Fruit fly (Drosophila melanogaster) whole organism, embryonic: Measurements from ENCODE around the gene CG3529.

Experiments used
- CG10267 ChIP-seq: fragments of 200-800 bp; sonication (Bioruptor generic); optimal IDR thresholded peaks from 2 replicates; lab custom pipeline; 2018; ENCODE audit warnings: missing biosample characterization, mild to moderate bottlenecking, missing genetic modification characterization, moderate library complexity
- CG10274 ChIP-seq: fragments of 200-800 bp; sonication (Bioruptor generic); optimal IDR thresholded peaks from 3 replicates; lab custom pipeline; 2017; ENCODE audit warnings: missing biosample characterization, mild to moderate bottlenecking, missing genetic modification characterization
- CG11696 ChIP-seq: fragments of 200-800 bp; sonication (Bioruptor generic); IDR thresholded peaks from 2 replicates; pipeline ENCODE4 v1.3.6; 2022; ENCODE audit warnings: missing biosample characterization, missing genetic modification characterization
- CG12236 ChIP-seq: fragments of 200-800 bp; sonication (Bioruptor generic); optimal IDR thresholded peaks from 2 replicates; lab custom pipeline; 2016; ENCODE audit warnings: missing biosample characterization, missing genetic modification characterization
- CG12942 ChIP-seq: fragments of 200-800 bp; sonication (Bioruptor generic); optimal IDR thresholded peaks from 3 replicates; lab custom pipeline; 2016; ENCODE audit warnings: missing biosample characterization, missing genetic modification characterization
- CG13424 ChIP-seq: fragments of 200-800 bp; sonication (Bioruptor generic); optimal IDR thresholded peaks from 2 replicates; lab custom pipeline; 2019; ENCODE audit warnings: missing biosample characterization, mild to moderate bottlenecking, missing genetic modification characterization, moderate library complexity
- CG13775 ChIP-seq: fragments of 200-800 bp; sonication (Bioruptor generic); optimal IDR thresholded peaks from 3 replicates; lab custom pipeline; 2017; ENCODE audit warnings: missing biosample characterization, mild to moderate bottlenecking, missing genetic modification characterization
- CG15479 ChIP-seq: fragments of 200-800 bp; sonication (Bioruptor generic); optimal IDR thresholded peaks from 3 replicates; lab custom pipeline; 2019; ENCODE audit warnings: missing biosample characterization, mild to moderate bottlenecking, missing genetic modification characterization, moderate library complexity
- CG16863 ChIP-seq: fragments of 200-800 bp; sonication (Bioruptor generic); optimal IDR thresholded peaks from 3 replicates; lab custom pipeline; 2016; ENCODE audit warnings: missing biosample characterization, missing genetic modification characterization
- CG17612 ChIP-seq: fragments of 200-800 bp; sonication (Bioruptor generic); IDR thresholded peaks from 2 replicates; pipeline ENCODE4 v1.3.6; 2022; ENCODE audit warnings: missing biosample characterization, missing genetic modification characterization
- CG18262 ChIP-seq: fragments of 200-800 bp; optimal IDR thresholded peaks from 3 replicates; lab custom pipeline; 2019; ENCODE audit warnings: missing biosample characterization, mild to moderate bottlenecking, missing genetic modification characterization, moderate library complexity
- CG2678 ChIP-seq: fragments of 200-800 bp; sonication (Bioruptor generic); optimal IDR thresholded peaks from 3 replicates; lab custom pipeline; 2019; ENCODE audit warnings: missing biosample characterization, mild to moderate bottlenecking, missing genetic modification characterization, moderate library complexity
- CG2712 ChIP-seq: fragments of 200-800 bp; optimal IDR thresholded peaks from 3 replicates; lab custom pipeline; 2019; ENCODE audit warnings: missing biosample characterization, mild to moderate bottlenecking, missing genetic modification characterization, moderate library complexity
- CG3847 ChIP-seq: fragments of 200-800 bp; sonication (Bioruptor generic); IDR thresholded peaks from 2 replicates; pipeline ENCODE4 v1.3.6; 2022; ENCODE audit warnings: missing biosample characterization, missing genetic modification characterization
- CG4282 ChIP-seq: fragments of 200-800 bp; sonication (Bioruptor generic); optimal IDR thresholded peaks from 2 replicates; lab custom pipeline; 2016; ENCODE audit warnings: missing biosample characterization, missing genetic modification characterization
- CG4424 ChIP-seq: fragments of 200-800 bp; sonication (Bioruptor generic); optimal IDR thresholded peaks from 3 replicates; lab custom pipeline; 2016; ENCODE audit warnings: missing biosample characterization, missing genetic modification characterization
- CG5245 ChIP-seq: fragments of 200-800 bp; sonication (Bioruptor generic); optimal IDR thresholded peaks from 3 replicates; lab custom pipeline; 2016; ENCODE audit warnings: missing biosample characterization, missing genetic modification characterization
- CG6654 ChIP-seq: fragments of 200-800 bp; sonication (Bioruptor generic); optimal IDR thresholded peaks from 2 replicates; lab custom pipeline; 2017; ENCODE audit warnings: missing biosample characterization, mild to moderate bottlenecking, missing genetic modification characterization
- CG6854 ChIP-seq: fragments of 200-800 bp; sonication (Bioruptor generic); optimal IDR thresholded peaks from 3 replicates; lab custom pipeline; 2017; ENCODE audit warnings: missing biosample characterization, mild to moderate bottlenecking, missing genetic modification characterization
- CG8281 ChIP-seq: fragments of 200-800 bp; sonication (Bioruptor generic); optimal IDR thresholded peaks from 2 replicates; lab custom pipeline; 2018; ENCODE audit warnings: missing biosample characterization, mild to moderate bottlenecking, missing genetic modification characterization, moderate library complexity
- CG8924 ChIP-seq: fragments of 200-800 bp; optimal IDR thresholded peaks from 3 replicates; lab custom pipeline; 2019; ENCODE audit warnings: missing biosample characterization, mild to moderate bottlenecking, missing genetic modification characterization, moderate library complexity
- CG9727 ChIP-seq: fragments of 200-800 bp; sonication (Bioruptor generic); optimal IDR thresholded peaks from 3 replicates; lab custom pipeline; 2017; ENCODE audit warnings: missing biosample characterization, mild to moderate bottlenecking, missing genetic modification characterization
- HHEX ChIP-seq: fragments of 200-800 bp; sonication (Bioruptor generic); optimal IDR thresholded peaks from 3 replicates; lab custom pipeline; 2017; ENCODE audit warnings: missing biosample characterization, mild to moderate bottlenecking, missing genetic modification characterization, missing genetic modification reagents
- Mes4 ChIP-seq: fragments of 200-800 bp; sonication (Bioruptor generic); optimal IDR thresholded peaks from 2 replicates; lab custom pipeline; 2016; ENCODE audit warnings: missing biosample characterization, missing genetic modification characterization
- Mrtf ChIP-seq: fragments of 200-800 bp; sonication (Bioruptor generic); IDR thresholded peaks from 3 replicates; pipeline ENCODE4 v1.3.6; 2022; ENCODE audit warnings: missing biosample characterization, missing genetic modification characterization
- Myb ChIP-seq: fragments of 200-800 bp; sonication (Bioruptor generic); optimal IDR thresholded peaks from 2 replicates; lab custom pipeline; 2016; ENCODE audit warnings: missing biosample characterization, missing genetic modification characterization
- Optix ChIP-seq: fragments of 200-800 bp; sonication (Bioruptor generic); IDR thresholded peaks from 3 replicates; pipeline ENCODE4 v1.3.6; 2022; ENCODE audit warnings: missing biosample characterization, missing genetic modification characterization
- Ptx1 ChIP-seq: fragments of 200-800 bp; sonication (Bioruptor generic); IDR thresholded peaks from 2 replicates; pipeline ENCODE4 v1.3.6; 2022; ENCODE audit warnings: missing biosample characterization, missing genetic modification characterization
- Side ChIP-seq: fragments of 200-800 bp; sonication (Bioruptor generic); optimal IDR thresholded peaks from 2 replicates; lab custom pipeline; 2016; ENCODE audit warnings: missing biosample characterization, missing genetic modification characterization
- Usf ChIP-seq: fragments of 200-800 bp; sonication (Bioruptor generic); optimal IDR thresholded peaks from 2 replicates; lab custom pipeline; 2017; ENCODE audit warnings: missing genotype, missing biosample characterization, missing genetic modification characterization
- abd-A ChIP-seq: fragments of 200-800 bp; sonication (Bioruptor generic); optimal IDR thresholded peaks from 3 replicates; lab custom pipeline; 2019; ENCODE audit warnings: missing biosample characterization, mild to moderate bottlenecking, missing genetic modification characterization, moderate library complexity
- ac ChIP-seq: fragments of 200-800 bp; sonication (Bioruptor generic); optimal IDR thresholded peaks from 3 replicates; lab custom pipeline; 2017; ENCODE audit warnings: missing biosample characterization, mild to moderate bottlenecking, missing genetic modification characterization
- chm ChIP-seq: fragments of 200-800 bp; sonication (Bioruptor generic); IDR thresholded peaks from 2 replicates; pipeline ENCODE4 v1.3.6; 2022; ENCODE audit warnings: missing biosample characterization, missing genetic modification characterization
- crc ChIP-seq: fragments of 200-800 bp; sonication (Bioruptor generic); optimal IDR thresholded peaks from 2 replicates; lab custom pipeline; 2016; ENCODE audit warnings: missing biosample characterization, missing genetic modification characterization
- cwo ChIP-seq: fragments of 200-800 bp; sonication (Bioruptor generic); optimal IDR thresholded peaks from 3 replicates; lab custom pipeline; 2017; ENCODE audit warnings: missing biosample characterization, missing genetic modification characterization, mild to moderate bottlenecking, moderate library complexity, missing genetic modification reagents
- dimm ChIP-seq: fragments of 200-800 bp; sonication (Bioruptor generic); IDR thresholded peaks from 2 replicates; pipeline ENCODE4 v1.3.6; 2022; ENCODE audit warnings: missing biosample characterization, missing genetic modification characterization
- disco-r ChIP-seq: fragments of 200-800 bp; sonication (Bioruptor generic); optimal IDR thresholded peaks from 2 replicates; lab custom pipeline; 2016; ENCODE audit warnings: missing biosample characterization, missing genetic modification characterization
- dmrt99B ChIP-seq: fragments of 200-800 bp; sonication (Bioruptor generic); optimal IDR thresholded peaks from 2 replicates; lab custom pipeline; 2018; ENCODE audit warnings: missing biosample characterization, mild to moderate bottlenecking, missing genetic modification characterization, moderate library complexity
- exex ChIP-seq: fragments of 200-800 bp; sonication (Bioruptor generic); optimal IDR thresholded peaks from 4 replicates; lab custom pipeline; 2018; ENCODE audit warnings: missing biosample characterization, mild to moderate bottlenecking, missing genetic modification characterization, moderate library complexity
- fd96Cb ChIP-seq: fragments of 200-800 bp; sonication (Bioruptor generic); optimal IDR thresholded peaks from 2 replicates; lab custom pipeline; 2018; ENCODE audit warnings: missing biosample characterization, mild to moderate bottlenecking, missing genetic modification characterization, moderate library complexity
- gcm ChIP-seq: fragments of 200-800 bp; sonication (Bioruptor generic); optimal IDR thresholded peaks from 2 replicates; lab custom pipeline; 2019; ENCODE audit warnings: missing biosample characterization, mild to moderate bottlenecking, missing genetic modification characterization, moderate library complexity
- grau ChIP-seq: fragments of 200-800 bp; optimal IDR thresholded peaks from 3 replicates; lab custom pipeline; 2019; ENCODE audit warnings: missing biosample characterization, mild to moderate bottlenecking, missing genetic modification characterization, moderate library complexity
- jing ChIP-seq: fragments of 200-800 bp; sonication (Bioruptor generic); optimal IDR thresholded peaks from 2 replicates; lab custom pipeline; 2018; ENCODE audit warnings: missing biosample characterization, mild to moderate bottlenecking, missing genetic modification characterization
- org-1 ChIP-seq: fragments of 200-800 bp; sonication (Bioruptor generic); optimal IDR thresholded peaks from 2 replicates; lab custom pipeline; 2017; ENCODE audit warnings: missing biosample characterization, missing genetic modification characterization
- psq ChIP-seq: fragments of 200-800 bp; sonication (Bioruptor generic); optimal IDR thresholded peaks from 2 replicates; lab custom pipeline; 2017; ENCODE audit warnings: missing biosample characterization, missing genetic modification characterization
- schlank ChIP-seq: fragments of 200-800 bp; sonication (Bioruptor generic); optimal IDR thresholded peaks from 2 replicates; lab custom pipeline; 2018; ENCODE audit warnings: missing biosample characterization, mild to moderate bottlenecking, missing genetic modification characterization
- sna ChIP-seq: fragments of 200-800 bp; sonication (Bioruptor generic); IDR thresholded peaks from 2 replicates; pipeline ENCODE4 v1.3.6; 2022; ENCODE audit warnings: missing biosample characterization, missing genetic modification characterization; ENCODE audit not compliant: partially characterized antibody
- usp ChIP-seq: fragments of >200 bp; optimal IDR thresholded peaks from 2 replicates; lab custom pipeline; 2017; ENCODE audit warnings: missing biosample characterization, missing genetic modification characterization
- wor ChIP-seq: fragments of 200-800 bp; sonication (Bioruptor generic); IDR thresholded peaks from 2 replicates; pipeline ENCODE4 v1.3.6; 2022; ENCODE audit warnings: missing biosample characterization, missing genetic modification characterization

Gene CG3529

dm6 chr3L:9429665-9430607, 16.7 kb upstream of the CG3529 start, which contains the start of the genes RpS17 and MTF-1 (continued):
- TF ChIP-seq Usf (GFP tag; lab: Kevin White, UChicago) (peak; percentile 1), CG6654 (GFP tag; lab: Kevin White, UChicago) (no peak), CG10274 (GFP tag; lab: Kevin White, UChicago) (no peak), grau (tag; lab: Kevin White, UChicago) (peak; percentile 40), abd-A (tag; lab: Kevin White, UChicago) (no peak), sna (GFP tag; lab: Robert Waterston, UW) (no peak), CG13775 (GFP tag; lab: Kevin White, UChicago) (peak; percentile 61), CG2712 (tag; lab: Kevin White, UChicago) (peak; percentile 47), CG10267 (tag; lab: Kevin White, UChicago) (peak; percentile 45), CG3847 (GFP tag; lab: Robert Waterston, UW) (peak; percentile 34; the same call in 1 of the 2 replicates), gcm (GFP tag; lab: Kevin White, UChicago) (peak; percentile 46), org-1 (GFP tag; lab: Kevin White, UChicago) (peak; percentile 17), CG8924 (tag; lab: Kevin White, UChicago) (peak; percentile 16), CG15479 (no peak), Side (peak; percentile 59), CG2678 (tag; lab: Kevin White, UChicago) (peak; percentile 53), CG12942 (peak; percentile 25), HHEX (peak; percentile 68), usp (no peak), wor (GFP tag; lab: Robert Waterston, UW) (no peak), CG13424 (no peak), CG4282 (no peak), fd96Cb (tag; lab: Kevin White, UChicago) (no peak), dimm (no peak), chm (GFP tag; lab: Robert Waterston, UW) (peak; percentile 80), disco-r (GFP tag; lab: Kevin White, UChicago) (peak; percentile 39), CG5245 (GFP tag; lab: Kevin White, UChicago) (no peak), CG18262 (tag; lab: Kevin White, UChicago) (peak; percentile 50), crc (no peak), CG11696 (GFP tag; lab: Robert Waterston, UW) (peak; percentile 9; the same call in 1 of the 2 replicates), CG17612 (no peak), CG6854 (peak; percentile 41), schlank (tag; lab: Kevin White, UChicago) (peak; percentile 46), cwo (peak; percentile 7), Ptx1 (GFP tag; lab: Robert Waterston, UW) (peak; percentile 33; the same call in 1 of the 2 replicates), exex (tag; lab: Kevin White, UChicago) (peak; percentile 45), Mes4 (peak; percentile 78), CG12236 (GFP tag; lab: Kevin White, UChicago) (peak; percentile 30), Myb (GFP tag; lab: Kevin White, UChicago) (no peak), CG8281 (tag; lab: Kevin White, UChicago) (no peak), Mrtf (GFP tag; lab: Robert Waterston, UW) (no peak), Optix (GFP tag; lab: Robert Waterston, UW) (0 out of 3 replicates have a peak, but pooled peaks have one; percentile 35), CG9727 (GFP tag; lab: Kevin White, UChicago) (peak; percentile 79), jing (no peak), psq (GFP tag; lab: Kevin White, UChicago) (no peak), CG4424 (peak; percentile 18), ac (GFP tag; lab: Kevin White, UChicago) (peak; percentile 40), dmrt99B (tag; lab: Kevin White, UChicago) (peak; percentile 19), CG16863 (GFP tag; lab: Kevin White, UChicago) (no peak)
